Comparison of ENCODE assay signal across 1 fruit fly cellular context in the genomic region with DNA sequence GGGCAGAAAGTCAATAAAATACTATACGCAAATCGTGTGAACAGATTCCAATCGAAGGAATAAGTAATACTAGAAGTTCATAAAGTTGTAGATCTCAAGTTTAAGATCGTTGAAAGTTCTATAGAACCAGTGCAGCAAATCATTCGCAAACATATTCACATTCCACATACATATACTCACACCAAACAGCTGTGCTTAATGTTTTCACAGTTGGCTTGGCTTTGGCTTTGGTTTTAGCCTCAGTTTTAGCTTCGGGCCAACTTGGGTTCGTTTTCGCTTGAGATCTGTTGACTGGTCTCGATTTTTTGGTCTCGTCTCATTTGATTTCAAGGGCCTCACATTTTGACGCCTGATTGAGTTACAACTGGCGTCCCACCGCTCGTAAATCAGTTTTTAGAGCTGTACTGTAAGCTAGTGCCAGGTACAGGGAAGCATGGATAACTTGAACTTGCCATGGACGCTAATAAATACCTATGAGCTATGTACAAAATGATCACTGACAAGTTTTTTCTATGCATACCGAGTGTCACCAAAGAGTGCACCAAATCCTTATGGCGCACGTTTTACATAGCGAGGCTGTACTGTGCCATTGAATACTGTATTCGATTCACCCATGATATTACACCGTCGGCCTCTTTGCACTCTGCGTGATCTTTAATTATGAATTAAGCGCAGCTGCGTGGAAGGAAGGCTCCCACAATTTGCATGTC.
TF ChIP-seq lines count a peak whose summit lies in the region.

No protein-coding gene starts in this region.

TF ChIP-seq in whole organism, embryonic, 481 proteins besides CTCF, POLR2A, EP300 and RAD21 (continued from another document and continues in another):
- TF ChIP-seq CG31224 (GFP tag; IDR thresholded peaks at IDR 0.05; lab: Robert Waterston, UW), result peak; percentile 81
- peak; percentile 82 for TF ChIP-seq MBD-R2 (GFP tag; IDR thresholded peaks at IDR 0.05; lab: Robert Waterston, UW)
- peak; percentile 90 for TF ChIP-seq CG12071 (GFP tag; optimal IDR thresholded peaks at IDR 0.05; lab: Kevin White, UChicago)
- TF ChIP-seq tll (GFP tag; optimal IDR thresholded peaks at IDR 0.05; lab: Kevin White, UChicago), result no peak
- TF ChIP-seq CG4617 (GFP tag; optimal IDR thresholded peaks at IDR 0.05; lab: Kevin White, UChicago; ENCODE audit: borderline replicate concordance), result peak; percentile 36
- TF ChIP-seq klu (GFP tag; IDR thresholded peaks at IDR 0.05; lab: Robert Waterston, UW), result peak; percentile 58
- peak; percentile 92 for TF ChIP-seq ind (GFP tag; optimal IDR thresholded peaks at IDR 0.05; lab: Kevin White, UChicago)
- peak; percentile 22 for TF ChIP-seq CG2875 (GFP tag; optimal IDR thresholded peaks at IDR 0.05; lab: Kevin White, UChicago)
- TF ChIP-seq gcm2 (GFP tag; optimal IDR thresholded peaks at IDR 0.05; lab: Kevin White, UChicago), result peak; percentile 41
- TF ChIP-seq CG9437 (GFP tag; optimal IDR thresholded peaks at IDR 0.05; lab: Kevin White, UChicago), result peak; percentile 33
- peak; percentile 18 for TF ChIP-seq trem (tag; optimal IDR thresholded peaks at IDR 0.05; lab: Kevin White, UChicago)
- peak; percentile 90 for TF ChIP-seq row (GFP tag; IDR thresholded peaks at IDR 0.05; lab: Robert Waterston, UW)
- TF ChIP-seq CG11696 (GFP tag; IDR thresholded peaks at IDR 0.05; lab: Robert Waterston, UW), result peak; percentile 76
- peak; percentile 24 for TF ChIP-seq CG3407 (GFP tag; optimal IDR thresholded peaks at IDR 0.05; lab: Kevin White, UChicago)
- TF ChIP-seq CHES-1-like (GFP tag; optimal IDR thresholded peaks at IDR 0.05; lab: Kevin White, UChicago), result peak; percentile 74
- peak; percentile 61 for TF ChIP-seq Fer2 (tag; optimal IDR thresholded peaks at IDR 0.05; lab: Kevin White, UChicago)
- TF ChIP-seq CG2889 (GFP tag; IDR thresholded peaks at IDR 0.05; lab: Robert Waterston, UW), result peak; percentile 87
- peak; percentile 84 for TF ChIP-seq Rx (GFP tag; IDR thresholded peaks at IDR 0.05; lab: Robert Waterston, UW)
- TF ChIP-seq YL-1 (GFP tag; optimal IDR thresholded peaks at IDR 0.05; lab: Kevin White, UChicago), result no peak
- TF ChIP-seq toy (GFP tag; IDR thresholded peaks at IDR 0.05; lab: Robert Waterston, UW), result peak; percentile 82
- TF ChIP-seq CG8944 (GFP tag; optimal IDR thresholded peaks at IDR 0.05; lab: Kevin White, UChicago), result peak; percentile 76
- peak; percentile 52 for TF ChIP-seq Atf3 (GFP tag; optimal IDR thresholded peaks at IDR 0.05; lab: Kevin White, UChicago)
- peak; percentile 80 for TF ChIP-seq gce (GFP tag; IDR thresholded peaks at IDR 0.05; lab: Robert Waterston, UW)
- 0 out of 2 replicates have a peak, but pooled peaks have one; percentile 37 for TF ChIP-seq dimm (GFP tag; IDR thresholded peaks at IDR 0.05; lab: Robert Waterston, UW)
- peak; percentile 80 for TF ChIP-seq CG7786 (GFP tag; optimal IDR thresholded peaks at IDR 0.05; lab: Kevin White, UChicago)
- peak; percentile 66 for TF ChIP-seq scrt (GFP tag; optimal IDR thresholded peaks at IDR 0.05; lab: Kevin White, UChicago)
- peak; percentile 64 for TF ChIP-seq CG15011 (GFP tag; optimal IDR thresholded peaks at IDR 0.05; lab: Kevin White, UChicago)
- peak; percentile 74 for TF ChIP-seq CG12659 (GFP tag; optimal IDR thresholded peaks at IDR 0.05; lab: Kevin White, UChicago)
- TF ChIP-seq CG4360 (GFP tag; IDR thresholded peaks at IDR 0.05; lab: Robert Waterston, UW), result peak; percentile 59; the same call in 1 of the 2 replicates
- TF ChIP-seq Vsx1 (GFP tag; optimal IDR thresholded peaks at IDR 0.05; lab: Kevin White, UChicago), result peak; percentile 43
- TF ChIP-seq lbe (GFP tag; optimal IDR thresholded peaks at IDR 0.05; lab: Kevin White, UChicago), result no peak
- TF ChIP-seq her (GFP tag; optimal IDR thresholded peaks at IDR 0.05; lab: Kevin White, UChicago), result peak; percentile 83
- peak; percentile 17 for TF ChIP-seq Nf-YB (GFP tag; optimal IDR thresholded peaks at IDR 0.05; lab: Kevin White, UChicago)
- TF ChIP-seq Mrtf (GFP tag; IDR thresholded peaks at IDR 0.05; lab: Robert Waterston, UW), result peak; percentile 92
- TF ChIP-seq cad (GFP tag; optimal IDR thresholded peaks at IDR 0.05; lab: Kevin White, UChicago), result no peak
- no peak for TF ChIP-seq CG1832 (GFP tag; optimal IDR thresholded peaks at IDR 0.05; lab: Kevin White, UChicago)
- no peak for TF ChIP-seq CG6791 (GFP tag; IDR thresholded peaks at IDR 0.05; lab: Robert Waterston, UW; ENCODE audit: partially characterized antibody)
- TF ChIP-seq zfh2 (GFP tag; optimal IDR thresholded peaks at IDR 0.05; lab: Kevin White, UChicago), result peak; percentile 62
- peak; percentile 50 for TF ChIP-seq CrebB (tag; optimal IDR thresholded peaks at IDR 0.05; lab: Kevin White, UChicago)
- TF ChIP-seq chif (GFP tag; optimal IDR thresholded peaks at IDR 0.05; lab: Kevin White, UChicago), result peak; percentile 57 to 71
- no peak for TF ChIP-seq Lhr (GFP tag; optimal IDR thresholded peaks at IDR 0.05; lab: Kevin White, UChicago)
- TF ChIP-seq ems (GFP tag; optimal IDR thresholded peaks at IDR 0.05; lab: Kevin White, UChicago), result peak; percentile 83
- TF ChIP-seq CG10267 (tag; optimal IDR thresholded peaks at IDR 0.05; lab: Kevin White, UChicago), result peak; percentile 56
- TF ChIP-seq dpn (GFP tag; optimal IDR thresholded peaks at IDR 0.05; lab: Kevin White, UChicago), result peak; percentile 89
- TF ChIP-seq Sry-δ (GFP tag; optimal IDR thresholded peaks at IDR 0.05; lab: Kevin White, UChicago), result peak; percentile 48
- TF ChIP-seq Dfd (GFP tag; optimal IDR thresholded peaks at IDR 0.05; lab: Kevin White, UChicago), result no peak
- peak; percentile 45 for TF ChIP-seq NC2β (GFP tag; optimal IDR thresholded peaks at IDR 0.05; lab: Kevin White, UChicago)
- peak; percentile 44 for TF ChIP-seq tup (GFP tag; optimal IDR thresholded peaks at IDR 0.05; lab: Kevin White, UChicago)
- no peak for TF ChIP-seq pan (optimal IDR thresholded peaks at IDR 0.05; lab: Kevin White, UChicago)
- TF ChIP-seq pan (GFP tag; optimal IDR thresholded peaks at IDR 0.05 in 1 of 2, IDR thresholded peaks at IDR 0.05 in 1 of 2), result peak in 1 of 2 experiments; percentile 89
- peak; percentile 33 for TF ChIP-seq vfl (GFP tag; optimal IDR thresholded peaks at IDR 0.05; lab: Kevin White, UChicago)
- peak; percentile 94 for TF ChIP-seq dysf (GFP tag; IDR thresholded peaks at IDR 0.05; lab: Robert Waterston, UW)
- peak; percentile 81 for TF ChIP-seq al (GFP tag; IDR thresholded peaks at IDR 0.05; lab: Robert Waterston, UW)
- peak; percentile 98 for TF ChIP-seq Ets65A (GFP tag; lab: Kevin White, UChicago)
- TF ChIP-seq Rfx (GFP tag; IDR thresholded peaks at IDR 0.05; lab: Robert Waterston, UW), result peak; percentile 95
- peak; percentile 43 for TF ChIP-seq CG12744 (GFP tag; optimal IDR thresholded peaks at IDR 0.05; lab: Kevin White, UChicago)
- TF ChIP-seq CG12942 (GFP tag; optimal IDR thresholded peaks at IDR 0.05; lab: Kevin White, UChicago), result peak; percentile 64
- peak; percentile 52 for TF ChIP-seq fu2 (GFP tag; optimal IDR thresholded peaks at IDR 0.05; lab: Kevin White, UChicago)
- TF ChIP-seq CG12104 (GFP tag; optimal IDR thresholded peaks at IDR 0.05; lab: Kevin White, UChicago), result peak; percentile 68
- peak; percentile 61 for TF ChIP-seq CG7556 (GFP tag; optimal IDR thresholded peaks at IDR 0.05; lab: Kevin White, UChicago)
- peak; percentile 18 for TF ChIP-seq Spps (tag; optimal IDR thresholded peaks at IDR 0.05; lab: Kevin White, UChicago)
- peak; percentile 75 for TF ChIP-seq pho (GFP tag; optimal IDR thresholded peaks at IDR 0.05; lab: Kevin White, UChicago)
- TF ChIP-seq E2f2 (GFP tag; IDR thresholded peaks at IDR 0.05; lab: Robert Waterston, UW), result peak; percentile 56
- peak; percentile 13 for TF ChIP-seq CG3838 (GFP tag; optimal IDR thresholded peaks at IDR 0.05; lab: Kevin White, UChicago)
- peak in 1 of 3 experiments; percentile 9 for TF ChIP-seq lola (GFP tag; optimal IDR thresholded peaks at IDR 0.05; lab: Kevin White, UChicago)
- TF ChIP-seq nom (GFP tag; optimal IDR thresholded peaks at IDR 0.05; lab: Kevin White, UChicago), result peak; percentile 76
- TF ChIP-seq CG17186 (GFP tag; optimal IDR thresholded peaks at IDR 0.05; lab: Kevin White, UChicago), result peak; percentile 12
- TF ChIP-seq CG3726 (GFP tag; IDR thresholded peaks at IDR 0.05; lab: Robert Waterston, UW), result peak; percentile 84
- TF ChIP-seq CG34422 (GFP tag; IDR thresholded peaks at IDR 0.05; lab: Robert Waterston, UW), result peak; percentile 91
- TF ChIP-seq CG13894 (tag; optimal IDR thresholded peaks at IDR 0.05; lab: Kevin White, UChicago), result peak; percentile 57
- TF ChIP-seq nerfin-2 (GFP tag; IDR thresholded peaks at IDR 0.05; lab: Robert Waterston, UW; ENCODE audit: partially characterized antibody), result no peak
- TF ChIP-seq phol (tag; optimal IDR thresholded peaks at IDR 0.05; lab: Kevin White, UChicago), result peak; percentile 73
- peak; percentile 75 for TF ChIP-seq CG32767 (GFP tag; IDR thresholded peaks at IDR 0.05; lab: Robert Waterston, UW)
- peak; percentile 89 for TF ChIP-seq otp (GFP tag; IDR thresholded peaks at IDR 0.05; lab: Robert Waterston, UW)
- peak; percentile 87 for TF ChIP-seq CG2678 (tag; optimal IDR thresholded peaks at IDR 0.05; lab: Kevin White, UChicago)
- TF ChIP-seq CG18011 (GFP tag; optimal IDR thresholded peaks at IDR 0.05; lab: Kevin White, UChicago), result peak; percentile 27
- TF ChIP-seq Deaf1 (tag; optimal IDR thresholded peaks at IDR 0.05; lab: Kevin White, UChicago), result peak; percentile 45
- TF ChIP-seq CG4854 (GFP tag; optimal IDR thresholded peaks at IDR 0.05; lab: Kevin White, UChicago), result peak; percentile 79
- TF ChIP-seq CG31388 (GFP tag; optimal IDR thresholded peaks at IDR 0.05; lab: Kevin White, UChicago), result peak; percentile 43
- no peak for TF ChIP-seq knrl (GFP tag; IDR thresholded peaks at IDR 0.05; lab: Robert Waterston, UW; ENCODE audit: partially characterized antibody)
- TF ChIP-seq wek (GFP tag; optimal IDR thresholded peaks at IDR 0.05; lab: Kevin White, UChicago), result peak; percentile 58
- TF ChIP-seq Fer3 (tag; optimal IDR thresholded peaks at IDR 0.05; lab: Kevin White, UChicago), result peak; percentile 83
- no peak for TF ChIP-seq tna (GFP tag; IDR thresholded peaks at IDR 0.05; lab: Robert Waterston, UW; ENCODE audit: partially characterized antibody)
- peak; percentile 32 for TF ChIP-seq Hand (GFP tag; optimal IDR thresholded peaks at IDR 0.05; lab: Kevin White, UChicago)
- TF ChIP-seq pnt (GFP tag; optimal IDR thresholded peaks at IDR 0.05; lab: Kevin White, UChicago), result peak; percentile 86
- TF ChIP-seq bowl (GFP tag; IDR thresholded peaks at IDR 0.05; lab: Robert Waterston, UW), result peak; percentile 79
- peak; percentile 64 for TF ChIP-seq CG4328 (GFP tag; optimal IDR thresholded peaks at IDR 0.05; lab: Kevin White, UChicago)
- peak; percentile 2 for TF ChIP-seq pzg (GFP tag; optimal IDR thresholded peaks at IDR 0.05; lab: Kevin White, UChicago)
- TF ChIP-seq Awh (GFP tag; IDR thresholded peaks at IDR 0.05; lab: Robert Waterston, UW), result peak; percentile 84
- peak; percentile 60 for TF ChIP-seq org-1 (GFP tag; optimal IDR thresholded peaks at IDR 0.05; lab: Kevin White, UChicago)
- TF ChIP-seq Ssrp (tag; optimal IDR thresholded peaks at IDR 0.05; lab: Kevin White, UChicago), result peak; percentile 56
- TF ChIP-seq CG7357 (GFP tag; IDR thresholded peaks at IDR 0.05; lab: Robert Waterston, UW), result peak; percentile 72
- peak; percentile 68 for TF ChIP-seq Nf-YC (tag; optimal IDR thresholded peaks at IDR 0.05; lab: Kevin White, UChicago)
- peak; percentile 87 for TF ChIP-seq CG6689 (GFP tag; IDR thresholded peaks at IDR 0.05; lab: Robert Waterston, UW)
- TF ChIP-seq CG16815 (GFP tag; optimal IDR thresholded peaks at IDR 0.05; lab: Kevin White, UChicago), result peak; percentile 42
- peak; percentile 89 for TF ChIP-seq CG2120 (GFP tag; optimal IDR thresholded peaks at IDR 0.05; lab: Kevin White, UChicago)
- TF ChIP-seq CG9932 (GFP tag; IDR thresholded peaks at IDR 0.05; lab: Robert Waterston, UW), result peak; percentile 90
- TF ChIP-seq kni (GFP tag; optimal IDR thresholded peaks at IDR 0.05; lab: Kevin White, UChicago), result no peak
- peak; percentile 53 for TF ChIP-seq CG9609 (GFP tag; optimal IDR thresholded peaks at IDR 0.05; lab: Kevin White, UChicago)
- peak; percentile 86 for TF ChIP-seq seq (GFP tag; IDR thresholded peaks at IDR 0.05; lab: Robert Waterston, UW)
- TF ChIP-seq ranshi (GFP tag; IDR thresholded peaks at IDR 0.05; lab: Robert Waterston, UW), result peak; percentile 89
- peak; percentile 64 for TF ChIP-seq Bteb2 (GFP tag; optimal IDR thresholded peaks at IDR 0.05; lab: Kevin White, UChicago)
- no peak for TF ChIP-seq ac (GFP tag; optimal IDR thresholded peaks at IDR 0.05; lab: Kevin White, UChicago)
- peak; percentile 69 for TF ChIP-seq CG9727 (GFP tag; optimal IDR thresholded peaks at IDR 0.05; lab: Kevin White, UChicago)
- TF ChIP-seq mirr (GFP tag; optimal IDR thresholded peaks at IDR 0.05; lab: Kevin White, UChicago), result peak; percentile 84
- TF ChIP-seq CG10209 (GFP tag; optimal IDR thresholded peaks at IDR 0.05; lab: Kevin White, UChicago), result peak; percentile 70
- peak; percentile 85 for TF ChIP-seq Xrp1 (GFP tag; IDR thresholded peaks at IDR 0.05; lab: Robert Waterston, UW)
- TF ChIP-seq CG7987 (GFP tag; optimal IDR thresholded peaks at IDR 0.05; lab: Kevin White, UChicago), result peak; percentile 47
- no peak for TF ChIP-seq HmgD (GFP tag; optimal IDR thresholded peaks at IDR 0.05; lab: Kevin White, UChicago)
- peak; percentile 60 for TF ChIP-seq slp2 (GFP tag; optimal IDR thresholded peaks at IDR 0.05; lab: Kevin White, UChicago)
- TF ChIP-seq CG14710 (tag; optimal IDR thresholded peaks at IDR 0.05; lab: Kevin White, UChicago), result peak; percentile 46
- TF ChIP-seq insv (GFP tag; optimal IDR thresholded peaks at IDR 0.05; lab: Kevin White, UChicago), result no peak
- no peak for TF ChIP-seq B-H2 (GFP tag; optimal IDR thresholded peaks at IDR 0.05; lab: Kevin White, UChicago)
- peak; percentile 66 for TF ChIP-seq Myb (GFP tag; optimal IDR thresholded peaks at IDR 0.05; lab: Kevin White, UChicago)
- TF ChIP-seq CG7271 (tag; optimal IDR thresholded peaks at IDR 0.05; lab: Kevin White, UChicago), result no peak
- TF ChIP-seq Sox100B (GFP tag; optimal IDR thresholded peaks at IDR 0.05; lab: Kevin White, UChicago), result peak; percentile 57
- peak; percentile 84 for TF ChIP-seq Xbp1 (GFP tag; optimal IDR thresholded peaks at IDR 0.05; lab: Kevin White, UChicago)
- no peak for TF ChIP-seq CG42726 (GFP tag; IDR thresholded peaks at IDR 0.05; lab: Robert Waterston, UW; ENCODE audit: partially characterized antibody)
- TF ChIP-seq CG12391 (tag; optimal IDR thresholded peaks at IDR 0.05; lab: Kevin White, UChicago), result peak; percentile 62
- TF ChIP-seq NC2α (GFP tag; optimal IDR thresholded peaks at IDR 0.05; lab: Kevin White, UChicago), result no peak
- TF ChIP-seq corto (GFP tag; optimal IDR thresholded peaks at IDR 0.05; lab: Kevin White, UChicago), result no peak
- peak; percentile 86 for TF ChIP-seq CG1603 (tag; optimal IDR thresholded peaks at IDR 0.05; lab: Kevin White, UChicago)
- no peak for TF ChIP-seq br (optimal IDR thresholded peaks at IDR 0.05; lab: Kevin White, UChicago)
